Worm (Caenorhabditis elegans) whole organism, L3 larva: ENCODE results near the gene C25E10.13.
A peak's percentile ranks its signal among the peaks of the same experiment; 100 is the strongest.

Experiments used
- aly-2 ChIP-seq: fragments of 150-350 bp; optimal IDR thresholded peaks from 2 replicates; lab custom pipeline; 2014; ENCODE audit warnings: missing biosample characterization, missing genetic modification characterization
- ama-1 ChIP-seq: fragments of 150-350 bp; optimal IDR thresholded peaks from 2 replicates; lab custom pipeline; 2018
- ceh-16 ChIP-seq: sonication (generic microtip); optimal IDR thresholded peaks from 2 replicates; lab custom pipeline; 2017; ENCODE audit warnings: missing biosample characterization, missing genetic modification characterization
- ceh-28 ChIP-seq: fragments of 150-350 bp; optimal IDR thresholded peaks from 2 replicates; lab custom pipeline; 2014; ENCODE audit warnings: missing biosample characterization, missing genetic modification reagents, missing genetic modification characterization
- ceh-82 ChIP-seq: fragments of 150-350 bp; optimal IDR thresholded peaks from 2 replicates; lab custom pipeline; 2014; ENCODE audit warnings: missing biosample characterization, missing genetic modification characterization
- ceh-9 ChIP-seq: sonication (generic microtip); optimal IDR thresholded peaks from 2 replicates; lab custom pipeline; 2018; ENCODE audit warnings: missing biosample characterization, missing genetic modification characterization
- egl-27 ChIP-seq: sonication (generic microtip); optimal IDR thresholded peaks from 4 replicates; lab custom pipeline; 2017; ENCODE audit warnings: missing biosample characterization, missing genetic modification reagents, missing genetic modification characterization
- elt-3 ChIP-seq, 3 experiments: fragments of 150-350 bp in 1 of 3; sonication (generic microtip) in 2 of 3; optimal IDR thresholded peaks; 2 replicates in 2 of 3; 4 replicates in 1 of 3; lab custom pipeline; 2014 to 2017; ENCODE audit warnings: missing biosample characterization in 3 of 3, missing genetic modification characterization in 3 of 3
- eor-1 ChIP-seq, 2 experiments: fragments of 150-350 bp; optimal IDR thresholded peaks; 2 replicates each; lab custom pipeline; 2014 to 2018; ENCODE audit warnings: missing biosample characterization in 2 of 2, missing genetic modification characterization in 2 of 2
- fkh-2 ChIP-seq: fragments of 150-350 bp; optimal IDR thresholded peaks from 2 replicates; lab custom pipeline; 2014; ENCODE audit warnings: missing biosample characterization, missing genetic modification reagents, missing genetic modification characterization
- jun-1 ChIP-seq: fragments of 150-350 bp; optimal IDR thresholded peaks from 2 replicates; lab custom pipeline; 2014; ENCODE audit warnings: missing biosample characterization, missing genetic modification reagents, missing genetic modification characterization
- lin-15B ChIP-seq: fragments of 150-350 bp; optimal IDR thresholded peaks from 2 replicates; lab custom pipeline; 2014; ENCODE audit warnings: missing biosample characterization, missing genetic modification characterization
- lsy-12 ChIP-seq: sonication (generic microtip); optimal IDR thresholded peaks from 2 replicates; lab custom pipeline; 2016; ENCODE audit warnings: mild to moderate bottlenecking, missing genetic modification characterization, missing compliant biosample characterization
- mdl-1 ChIP-seq: fragments of 150-350 bp; optimal IDR thresholded peaks from 2 replicates; lab custom pipeline; 2014; ENCODE audit warnings: missing biosample characterization, missing genetic modification characterization
- mml-1 ChIP-seq: fragments of 150-350 bp; sonication (generic microtip); optimal IDR thresholded peaks from 3 replicates; lab custom pipeline; 2014; ENCODE audit warnings: missing biosample characterization, missing genetic modification characterization
- nfya-1 ChIP-seq: sonication (generic microtip); optimal IDR thresholded peaks from 2 replicates; lab custom pipeline; 2017; ENCODE audit warnings: missing genetic modification characterization, mild to moderate bottlenecking, missing compliant biosample characterization, antibody characterized with exemption, moderate library complexity; ENCODE audit not compliant: insufficient read depth
- nhr-11 ChIP-seq: fragments of 150-350 bp; optimal IDR thresholded peaks from 2 replicates; lab custom pipeline; 2014; ENCODE audit warnings: missing biosample characterization, missing genetic modification characterization
- nhr-12 ChIP-seq: fragments of 150-350 bp; optimal IDR thresholded peaks from 2 replicates; lab custom pipeline; 2014; ENCODE audit warnings: missing biosample characterization, missing genetic modification characterization
- nhr-23 ChIP-seq: fragments of 150-350 bp; optimal IDR thresholded peaks from 2 replicates; lab custom pipeline; 2014; ENCODE audit warnings: missing biosample characterization, missing genetic modification reagents, missing genetic modification characterization
- nhr-237 ChIP-seq: fragments of 150-350 bp; optimal IDR thresholded peaks from 2 replicates; lab custom pipeline; 2014; ENCODE audit warnings: missing biosample characterization, missing genetic modification characterization
- nhr-25 ChIP-seq: sonication (generic microtip); optimal IDR thresholded peaks from 2 replicates; lab custom pipeline; 2017; ENCODE audit warnings: missing biosample characterization, missing genetic modification characterization
- nhr-28 ChIP-seq: fragments of 150-350 bp; optimal IDR thresholded peaks from 2 replicates; lab custom pipeline; 2014; ENCODE audit warnings: missing biosample characterization, missing genetic modification characterization
- nhr-43 ChIP-seq: sonication (generic microtip); optimal IDR thresholded peaks from 2 replicates; lab custom pipeline; 2016; ENCODE audit warnings: mild to moderate bottlenecking, missing genetic modification characterization, missing compliant biosample characterization; ENCODE audit not compliant: poor library complexity, severe bottlenecking
- nhr-67 ChIP-seq: fragments of 150-350 bp; optimal IDR thresholded peaks from 2 replicates; lab custom pipeline; 2014; ENCODE audit warnings: missing biosample characterization, missing genetic modification characterization
- nhr-76 ChIP-seq: fragments of 150-350 bp; sonication (generic microtip); optimal IDR thresholded peaks from 5 replicates; lab custom pipeline; 2014; ENCODE audit warnings: missing biosample characterization, missing genetic modification characterization
- nhr-77 ChIP-seq: fragments of 150-350 bp; optimal IDR thresholded peaks from 2 replicates; lab custom pipeline; 2014; ENCODE audit warnings: missing biosample characterization, missing genetic modification characterization
- pha-4 ChIP-seq: fragments of 150-350 bp; optimal IDR thresholded peaks from 2 replicates; lab custom pipeline; 2014; ENCODE audit warnings: missing biosample characterization, missing genetic modification reagents, missing genetic modification characterization
- pqm-1 ChIP-seq: fragments of 150-350 bp; optimal IDR thresholded peaks from 2 replicates; lab custom pipeline; 2017; ENCODE audit warnings: missing biosample characterization, missing genetic modification characterization, inconsistent platforms
- sea-2 ChIP-seq: fragments of 150-350 bp; sonication (generic microtip); optimal IDR thresholded peaks from 4 replicates; lab custom pipeline; 2014; ENCODE audit warnings: missing biosample characterization, missing genetic modification reagents, missing genetic modification characterization
- skn-1 ChIP-seq: fragments of 150-350 bp; optimal IDR thresholded peaks from 2 replicates; lab custom pipeline; 2014; ENCODE audit warnings: missing biosample characterization, missing genetic modification characterization
- snpc-4 ChIP-seq: fragments of 150-350 bp; optimal IDR thresholded peaks from 2 replicates; lab custom pipeline; 2014; ENCODE audit warnings: missing biosample characterization, missing genetic modification characterization
- unc-62 ChIP-seq: fragments of 150-350 bp; sonication (generic microtip); optimal IDR thresholded peaks from 4 replicates; lab custom pipeline; 2014; ENCODE audit warnings: missing biosample characterization, missing genetic modification reagents, missing genetic modification characterization
- zag-1 ChIP-seq: fragments of 150-350 bp; optimal IDR thresholded peaks from 2 replicates; lab custom pipeline; 2014; ENCODE audit warnings: missing biosample characterization, missing genetic modification characterization
- ztf-11 ChIP-seq: fragments of 150-350 bp; optimal IDR thresholded peaks from 2 replicates; lab custom pipeline; 2014; ENCODE audit warnings: missing biosample characterization, missing genetic modification characterization

C25E10.13 gene

ce11 chrV:9055644-9056043 is 3.9 kb upstream of the C25E10.13 start:
- peak; percentile 47 for TF ChIP-seq nhr-11 (tag; lab: Kevin White, UChicago)
- no peak for TF ChIP-seq lsy-12 (tag; lab: Kevin White, UChicago)
- TF ChIP-seq, all 47 proteins: peak for 1

ce11 chrV:9056253-9056652 is 3.3 kb upstream of the C25E10.13 start, which contains the start of gene C25E10.10:
C25E10.10 (minus strand) TSS chrV:9056353.
- TF ChIP-seq mdl-1 (tag; lab: Kevin White, UChicago) = no peak
- TF ChIP-seq mml-1 (tag; lab: Kevin White, UChicago) = no peak
- no peak for TF ChIP-seq unc-62 (GFP tag; lab: Kevin White, UChicago)
- no peak for TF ChIP-seq ceh-16 (tag; lab: Kevin White, UChicago)
- TF ChIP-seq aly-2 (tag; lab: Kevin White, UChicago) = no peak
- TF ChIP-seq fkh-2 (tag; lab: Kevin White, UChicago) = no peak
- no peak for TF ChIP-seq ztf-11 (tag; lab: Kevin White, UChicago)
- no peak for TF ChIP-seq nhr-67
- no peak for TF ChIP-seq nhr-12
- TF ChIP-seq pqm-1 (tag; lab: Kevin White, UChicago) = no peak

- TF ChIP-seq nhr-23 (tag; lab: Kevin White, UChicago) = no peak
- no peak for TF ChIP-seq nfya-1 (tag; lab: Kevin White, UChicago)
- TF ChIP-seq aly-2 (tag; lab: Kevin White, UChicago) = no peak
- no peak for TF ChIP-seq jun-1 (tag; lab: Kevin White, UChicago)
- TF ChIP-seq lsy-12 (tag; lab: Kevin White, UChicago) = no peak
- no peak for TF ChIP-seq lin-15B (tag; lab: Kevin White, UChicago)
- TF ChIP-seq ztf-11 (tag; lab: Kevin White, UChicago) = no peak
- no peak for TF ChIP-seq zag-1 (tag; lab: Kevin White, UChicago)
- TF ChIP-seq ceh-82 (tag; lab: Kevin White, UChicago) = no peak
- no peak for TF ChIP-seq snpc-4
- TF ChIP-seq nhr-25 (tag; lab: Kevin White, UChicago) = no peak
- TF ChIP-seq ceh-9 (tag; lab: Kevin White, UChicago) = no peak
- no peak for TF ChIP-seq eor-1 (tag; optimal IDR thresholded peaks at IDR 0.05; lab: Kevin White, UChicago)
- no peak for TF ChIP-seq mml-1 (tag; lab: Kevin White, UChicago)
- TF ChIP-seq nhr-76 (tag; lab: Kevin White, UChicago) = no peak
- no peak for TF ChIP-seq elt-3 (tag; optimal IDR thresholded peaks at IDR 0.05; lab: Kevin White, UChicago)
- TF ChIP-seq egl-27 (tag; lab: Kevin White, UChicago) = no peak
- TF ChIP-seq sea-2 (GFP tag; lab: Kevin White, UChicago) = no peak
These were observed 896 bp upstream of the C25E10.13 start, which contains the start of gene C25E10.11 for ce11 chrV:9058627-9059026. C25E10.11 (minus strand) TSS chrV:9058727.

ce11 chrV:9062341-9062740 is 2.8 kb downstream of the C25E10.13 start, which contains the start of gene C25E10.12:
C25E10.12 (minus strand) TSS chrV:9062441.
- TF ChIP-seq ztf-11 (tag; lab: Kevin White, UChicago) (no peak), nhr-28 (no peak), skn-1 (tag; lab: Kevin White, UChicago) (no peak), nhr-43 (tag; lab: Kevin White, UChicago) (no peak), egl-27 (tag; lab: Kevin White, UChicago) (no peak), jun-1 (tag; lab: Kevin White, UChicago) (no peak), nhr-77 (tag; lab: Kevin White, UChicago) (no peak), ceh-28 (tag; lab: Kevin White, UChicago) (no peak)

ce11 chrV:9063134-9063533 is 3.6 kb downstream of the C25E10.13 start:
- peak; percentile 32 for TF ChIP-seq nhr-23 (tag; lab: Kevin White, UChicago)
- no peak for TF ChIP-seq nhr-76 (tag; lab: Kevin White, UChicago)

- TF ChIP-seq pha-4 (tag; lab: Kevin White, UChicago) = no peak
- TF ChIP-seq zag-1 (tag; lab: Kevin White, UChicago) = no peak
- TF ChIP-seq jun-1 (tag; lab: Kevin White, UChicago) = no peak
- no peak for TF ChIP-seq ama-1
- no peak for TF ChIP-seq nhr-77 (tag; lab: Kevin White, UChicago)
- TF ChIP-seq nhr-12 = no peak
- TF ChIP-seq fkh-2 (tag; lab: Kevin White, UChicago) = no peak
- no peak for TF ChIP-seq elt-3 (tag; optimal IDR thresholded peaks at IDR 0.05; lab: Kevin White, UChicago)
- no peak for TF ChIP-seq snpc-4
- no peak for TF ChIP-seq ztf-11 (tag; lab: Kevin White, UChicago)
- TF ChIP-seq nhr-237 (tag; lab: Kevin White, UChicago) = no peak
These were observed 5.5 kb downstream of the C25E10.13 start for ce11 chrV:9065001-9065400.
